Fruit fly (Drosophila melanogaster) whole organism, embryonic: ENCODE measurements around the gene CG32147.

Experiments
- Aef1 ChIP-seq: fragments of 200-800 bp; sonication (Bioruptor generic); IDR thresholded peaks from 3 replicates; pipeline ENCODE4 v1.3.6; 2022; ENCODE audit warnings: missing biosample characterization, missing genetic modification characterization
- CG1024 ChIP-seq: fragments of 200-800 bp; sonication (Bioruptor generic); IDR thresholded peaks from 2 replicates; pipeline ENCODE4 v1.3.6; 2022; ENCODE audit warnings: missing biosample characterization, missing genetic modification characterization
- CG10654 ChIP-seq: fragments of 200-800 bp; sonication (Bioruptor generic); optimal IDR thresholded peaks from 2 replicates; lab custom pipeline; 2016; ENCODE audit warnings: missing biosample characterization, missing genetic modification characterization
- CG12299 ChIP-seq: fragments of 200-800 bp; sonication (Bioruptor generic); optimal IDR thresholded peaks from 2 replicates; lab custom pipeline; 2018; ENCODE audit warnings: missing biosample characterization, mild to moderate bottlenecking, missing genetic modification characterization
- CG15269 ChIP-seq: fragments of 200-800 bp; sonication (Bioruptor generic); optimal IDR thresholded peaks from 2 replicates; lab custom pipeline; 2018; ENCODE audit warnings: missing biosample characterization, mild to moderate bottlenecking, missing genetic modification characterization, moderate library complexity
- CG15479 ChIP-seq: fragments of 200-800 bp; sonication (Bioruptor generic); optimal IDR thresholded peaks from 3 replicates; lab custom pipeline; 2019; ENCODE audit warnings: missing biosample characterization, mild to moderate bottlenecking, missing genetic modification characterization, moderate library complexity
- CG15514 ChIP-seq: fragments of 200-800 bp; sonication (Bioruptor generic); optimal IDR thresholded peaks from 3 replicates; lab custom pipeline; 2017; ENCODE audit warnings: missing biosample characterization, missing genetic modification characterization, mild to moderate bottlenecking, moderate library complexity, missing genetic modification reagents
- CG1832 ChIP-seq: fragments of 200-800 bp; sonication (Bioruptor generic); optimal IDR thresholded peaks from 2 replicates; lab custom pipeline; 2017; ENCODE audit warnings: missing biosample characterization, mild to moderate bottlenecking, missing genetic modification characterization, inconsistent platforms
- CG18599 ChIP-seq: fragments of 200-800 bp; sonication (Bioruptor generic); optimal IDR thresholded peaks from 3 replicates; lab custom pipeline; 2017; ENCODE audit warnings: missing biosample characterization, missing genetic modification characterization, mild to moderate bottlenecking, moderate library complexity, missing genetic modification reagents
- CG18619 ChIP-seq: fragments of 200-800 bp; sonication (Bioruptor generic); optimal IDR thresholded peaks from 3 replicates; lab custom pipeline; 2017; ENCODE audit warnings: missing biosample characterization, mild to moderate bottlenecking, missing genetic modification characterization
- CG32532 ChIP-seq: fragments of 200-800 bp; sonication (Bioruptor generic); IDR thresholded peaks from 2 replicates; pipeline ENCODE4 v1.3.6; 2022; ENCODE audit warnings: missing biosample characterization, missing genetic modification characterization
- CG3407 ChIP-seq: fragments of 200-800 bp; sonication (Bioruptor generic); optimal IDR thresholded peaks from 2 replicates; lab custom pipeline; 2018; ENCODE audit warnings: missing biosample characterization, mild to moderate bottlenecking, missing genetic modification characterization
- CG34422 ChIP-seq: fragments of 200-800 bp; sonication (Bioruptor generic); IDR thresholded peaks from 3 replicates; pipeline ENCODE4 v1.3.6; 2022; ENCODE audit warnings: missing biosample characterization, missing genetic modification characterization
- CG4617 ChIP-seq: fragments of 200-800 bp; sonication (Bioruptor generic); optimal IDR thresholded peaks from 3 replicates; lab custom pipeline; 2016; ENCODE audit warnings: missing biosample characterization, missing genetic modification characterization, borderline replicate concordance
- CG5953 ChIP-seq: fragments of 200-800 bp; sonication (Bioruptor generic); IDR thresholded peaks from 2 replicates; pipeline ENCODE4 v1.3.6; 2022; ENCODE audit warnings: missing biosample characterization, missing genetic modification characterization
- CG7839 ChIP-seq: fragments of 200-800 bp; sonication (Bioruptor generic); optimal IDR thresholded peaks from 3 replicates; lab custom pipeline; 2018; ENCODE audit warnings: missing biosample characterization, mild to moderate bottlenecking, missing genetic modification characterization, moderate library complexity
- E2f1 ChIP-seq: fragments of 200-800 bp; sonication (Bioruptor generic); IDR thresholded peaks from 2 replicates; pipeline ENCODE4 v1.3.6; 2022; ENCODE audit warnings: missing biosample characterization, missing genetic modification characterization
- Med ChIP-seq: fragments of 200-800 bp; sonication (Bioruptor generic); peaks from one replicate; lab custom pipeline; 2016; ENCODE audit warnings: missing biosample characterization, missing genetic modification characterization, mild to moderate bottlenecking, inconsistent platforms, moderate library complexity
- Myb ChIP-seq: fragments of 200-800 bp; sonication (Bioruptor generic); optimal IDR thresholded peaks from 2 replicates; lab custom pipeline; 2016; ENCODE audit warnings: missing biosample characterization, missing genetic modification characterization
- NC2β ChIP-seq: fragments of 200-800 bp; sonication (Bioruptor generic); optimal IDR thresholded peaks from 2 replicates; lab custom pipeline; 2016; ENCODE audit warnings: missing biosample characterization, missing genetic modification characterization
- Opbp ChIP-seq: fragments of 200-800 bp; sonication (Bioruptor generic); IDR thresholded peaks from 3 replicates; pipeline ENCODE4 v1.3.6; 2022; ENCODE audit warnings: missing biosample characterization, missing genetic modification characterization; ENCODE audit not compliant: partially characterized antibody
- Poxn ChIP-seq: fragments of 200-800 bp; sonication (Bioruptor generic); IDR thresholded peaks from 2 replicates; pipeline ENCODE4 v1.3.6; 2022; ENCODE audit warnings: missing biosample characterization, missing genetic modification characterization
- Spps ChIP-seq: fragments of 200-800 bp; sonication (Bioruptor generic); optimal IDR thresholded peaks from 2 replicates; lab custom pipeline; 2018; ENCODE audit warnings: missing biosample characterization, mild to moderate bottlenecking, missing genetic modification characterization
- Stat92E ChIP-seq, 3 experiments: fragments of >200 bp in 2 of 3; fragments of 200-800 bp in 1 of 3; sonication (Bioruptor generic) in 1 of 3; optimal IDR thresholded peaks; 2 replicates each; lab custom pipeline; 2017 to 2019; ENCODE audit warnings: missing biosample characterization in 3 of 3, missing genetic modification characterization in 3 of 3, mild to moderate bottlenecking in 1 of 3, moderate library complexity in 1 of 3
- aop ChIP-seq: fragments of 200-800 bp; sonication (Bioruptor generic); IDR thresholded peaks from 2 replicates; pipeline ENCODE4 v1.3.6; 2022; ENCODE audit warnings: missing biosample characterization, missing genetic modification characterization
- ase ChIP-seq: fragments of 200-800 bp; sonication (Bioruptor generic); IDR thresholded peaks from 3 replicates; pipeline ENCODE4 v1.3.6; 2022; ENCODE audit warnings: missing biosample characterization, missing genetic modification characterization
- ato ChIP-seq: fragments of 200-800 bp; sonication (Bioruptor generic); IDR thresholded peaks from 2 replicates; pipeline ENCODE4 v1.3.6; 2022; ENCODE audit warnings: missing biosample characterization, missing genetic modification characterization; ENCODE audit not compliant: partially characterized antibody
- br ChIP-seq: fragments of >200 bp; optimal IDR thresholded peaks from 2 replicates; lab custom pipeline; 2017
- btn ChIP-seq: fragments of 200-800 bp; sonication (Bioruptor generic); optimal IDR thresholded peaks from 2 replicates; lab custom pipeline; 2016; ENCODE audit warnings: missing biosample characterization, missing genetic modification characterization
- cas ChIP-seq: fragments of 200-800 bp; sonication (Bioruptor generic); IDR thresholded peaks from 2 replicates; pipeline ENCODE4 v1.3.6; 2022; ENCODE audit warnings: missing biosample characterization, missing genetic modification characterization
- cato ChIP-seq: fragments of 200-800 bp; sonication (Bioruptor generic); optimal IDR thresholded peaks from 2 replicates; lab custom pipeline; 2016; ENCODE audit warnings: missing biosample characterization, missing genetic modification characterization, borderline replicate concordance
- chinmo ChIP-seq: fragments of 200-800 bp; sonication (Bioruptor generic); IDR thresholded peaks from 4 replicates; pipeline ENCODE4 v1.3.6; 2022; ENCODE audit warnings: missing biosample characterization, missing genetic modification characterization; ENCODE audit not compliant: partially characterized antibody
- ci ChIP-seq: fragments of 200-800 bp; sonication (Bioruptor generic); IDR thresholded peaks from 3 replicates; pipeline ENCODE4 v1.3.6; 2022; ENCODE audit warnings: missing biosample characterization, missing genetic modification characterization
- gce ChIP-seq: fragments of 200-800 bp; sonication (Bioruptor generic); IDR thresholded peaks from 3 replicates; pipeline ENCODE4 v1.3.6; 2022; ENCODE audit warnings: missing biosample characterization, missing genetic modification characterization
- gsb-n ChIP-seq: fragments of 200-800 bp; sonication (Bioruptor generic); optimal IDR thresholded peaks from 3 replicates; lab custom pipeline; 2018; ENCODE audit warnings: missing biosample characterization, mild to moderate bottlenecking, missing genetic modification characterization
- gt ChIP-seq: fragments of 200-800 bp; sonication (Bioruptor generic); IDR thresholded peaks from 2 replicates; pipeline ENCODE4 v1.3.6; 2022; ENCODE audit warnings: missing biosample characterization, missing genetic modification characterization
- h ChIP-seq: fragments of >200 bp; optimal IDR thresholded peaks from 2 replicates; lab custom pipeline; 2017
- hth ChIP-seq: fragments of >200 bp; optimal IDR thresholded peaks from 2 replicates; lab custom pipeline; 2017; ENCODE audit warnings: inconsistent platforms
- maf-S ChIP-seq: fragments of 200-800 bp; sonication (Bioruptor generic); optimal IDR thresholded peaks from 2 replicates; lab custom pipeline; 2016; ENCODE audit warnings: missing biosample characterization, missing genetic modification characterization
- nmo ChIP-seq: fragments of 200-800 bp; sonication (Bioruptor generic); optimal IDR thresholded peaks from 2 replicates; lab custom pipeline; 2018; ENCODE audit warnings: missing biosample characterization, mild to moderate bottlenecking, missing genetic modification characterization, moderate library complexity
- peb ChIP-seq: fragments of 200-800 bp; sonication (Bioruptor generic); IDR thresholded peaks from 2 replicates; pipeline ENCODE4 v1.3.6; 2022; ENCODE audit warnings: missing biosample characterization, missing genetic modification characterization
- row ChIP-seq: fragments of 200-800 bp; sonication (Bioruptor generic); IDR thresholded peaks from 3 replicates; pipeline ENCODE4 v1.3.6; 2022; ENCODE audit warnings: missing biosample characterization, missing genetic modification characterization
- sens ChIP-seq: fragments of 200-800 bp; sonication (Bioruptor generic); peaks from one replicate; lab custom pipeline; 2016; ENCODE audit warnings: missing biosample characterization, missing genetic modification characterization
- shn ChIP-seq: fragments of 200-800 bp; sonication (Bioruptor generic); optimal IDR thresholded peaks from 3 replicates; lab custom pipeline; 2016; ENCODE audit warnings: missing biosample characterization, missing genetic modification characterization
- slou ChIP-seq: fragments of 200-800 bp; sonication (Bioruptor generic); optimal IDR thresholded peaks from 3 replicates; lab custom pipeline; 2016; ENCODE audit warnings: missing biosample characterization, missing genetic modification characterization
- sr ChIP-seq: fragments of 200-800 bp; sonication (Bioruptor generic); IDR thresholded peaks from 3 replicates; pipeline ENCODE4 v1.3.6; 2022; ENCODE audit warnings: missing biosample characterization, missing genetic modification characterization
- wek ChIP-seq: fragments of 200-800 bp; sonication (Bioruptor generic); optimal IDR thresholded peaks from 3 replicates; lab custom pipeline; 2018; ENCODE audit warnings: missing biosample characterization, mild to moderate bottlenecking, missing genetic modification characterization, moderate library complexity

CG32147 gene

DNA sequence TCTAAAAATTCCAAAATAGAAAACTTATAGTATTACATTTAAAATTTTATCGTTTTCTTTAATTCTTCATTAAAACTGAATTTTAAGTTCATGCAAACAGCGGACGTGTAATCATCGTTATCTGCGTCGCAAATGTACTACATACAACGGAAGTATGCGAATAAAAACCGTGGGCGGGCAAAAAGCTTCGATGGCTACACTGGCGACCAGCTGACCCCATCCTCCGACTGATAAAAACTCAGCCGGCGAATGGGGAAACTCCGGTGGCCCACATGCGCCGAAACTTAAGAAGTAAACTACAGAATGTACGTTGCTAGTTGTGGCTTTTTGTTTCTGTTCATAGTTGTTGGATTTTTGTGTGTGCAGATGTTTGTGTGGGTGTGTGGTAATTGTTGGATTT, 6.1 kb downstream of the CG32147 start:
- peak; percentile 65 for TF ChIP-seq sens (GFP tag; lab: Kevin White, UChicago)
- TF ChIP-seq Med (GFP tag; lab: Kevin White, UChicago): peak; percentile 27
- no peak for TF ChIP-seq chinmo (GFP tag; lab: Robert Waterston, UW)

DNA sequence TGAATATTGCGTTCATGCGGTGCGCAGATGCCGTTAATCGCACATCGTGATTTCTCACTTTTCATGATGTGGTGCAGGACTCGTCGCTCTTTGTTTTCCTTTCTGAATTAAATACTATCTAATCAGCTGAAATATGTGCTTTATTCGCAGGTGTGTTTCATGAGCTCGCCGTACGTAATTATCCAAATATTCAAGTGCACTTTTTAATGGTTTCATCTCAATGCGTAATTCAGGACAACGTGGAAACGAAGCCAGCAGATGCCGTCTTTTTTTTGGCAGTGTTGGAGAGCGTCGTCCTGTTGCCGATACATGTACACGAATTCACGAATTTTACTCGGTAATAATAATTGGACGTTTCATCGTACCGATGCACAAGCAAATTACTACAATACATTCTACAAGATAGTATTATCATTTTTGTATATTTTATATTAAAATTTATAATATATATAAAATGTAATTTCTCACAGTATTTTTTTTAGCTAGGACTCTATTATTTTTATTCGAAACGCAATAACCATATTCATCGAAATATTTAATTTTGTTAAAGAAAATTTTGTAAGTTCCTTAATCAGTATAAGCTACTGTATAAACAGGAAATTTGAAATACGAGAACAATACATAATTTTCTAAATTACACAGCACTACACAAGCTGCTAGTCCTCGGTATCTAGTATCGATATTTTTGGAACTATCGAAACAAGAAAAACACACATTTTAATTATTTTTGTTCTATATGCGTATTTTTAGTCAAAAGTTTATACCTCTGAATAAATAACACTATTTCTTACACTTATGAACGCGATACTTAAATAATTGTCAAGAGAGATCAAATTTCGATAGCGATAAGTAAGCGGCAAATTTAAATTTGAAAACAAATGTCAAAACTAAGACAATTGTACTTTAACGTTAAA, 6.9 kb downstream of the CG32147 start, which contains the start of gene CG12316:
CG12316 (minus strand) TSS at position 276 of the 914 bp plus-strand sequence.
- peak; percentile 69 for TF ChIP-seq CG34422 (GFP tag; lab: Robert Waterston, UW)
- TF ChIP-seq gsb-n (tag; lab: Kevin White, UChicago): peak; percentile 92
- peak; percentile 85 for TF ChIP-seq CG3407 (GFP tag; lab: Kevin White, UChicago)
- peak; percentile 36; the same call in 1 of the 2 replicates for TF ChIP-seq ato (GFP tag; lab: Robert Waterston, UW)
- peak; percentile 9 for TF ChIP-seq slou (GFP tag; lab: Kevin White, UChicago)
- peak; percentile 92 for TF ChIP-seq nmo (GFP tag; lab: Kevin White, UChicago)
- 0 out of 2 replicates have a peak, but pooled peaks have one; percentile 19 for TF ChIP-seq cas (GFP tag; lab: Robert Waterston, UW)
- peak; percentile 76 for TF ChIP-seq CG5953 (GFP tag; lab: Robert Waterston, UW)
- TF ChIP-seq CG1832 (GFP tag; lab: Kevin White, UChicago): no peak
- peak; percentile 92 for TF ChIP-seq CG18619 (GFP tag; lab: Kevin White, UChicago)
- peak; percentile 73 for TF ChIP-seq CG32532 (GFP tag; lab: Robert Waterston, UW)
- TF ChIP-seq gce (GFP tag; lab: Robert Waterston, UW): peak; percentile 36; the same call in 2 of the 3 replicates
- TF ChIP-seq Spps (tag; lab: Kevin White, UChicago): peak; percentile 93
- peak; percentile 77 for TF ChIP-seq E2f1 (GFP tag; lab: Robert Waterston, UW)
- peak; percentile 71 for TF ChIP-seq CG4617 (GFP tag; lab: Kevin White, UChicago)
- 0 out of 2 replicates have a peak, but pooled peaks have one; percentile 51 for TF ChIP-seq aop (GFP tag; lab: Robert Waterston, UW)
- TF ChIP-seq maf-S (GFP tag; lab: Kevin White, UChicago): peak; percentile 89
- peak; percentile 93 for TF ChIP-seq shn (GFP tag; lab: Kevin White, UChicago)
- peak in 1 of 3 experiments; percentile 23 for TF ChIP-seq Stat92E (GFP tag; optimal IDR thresholded peaks at IDR 0.05; lab: Kevin White, UChicago)
- TF ChIP-seq gt (GFP tag; lab: Robert Waterston, UW): no peak
- peak; percentile 83 for TF ChIP-seq NC2β
- no peak for TF ChIP-seq br (lab: Kevin White, UChicago)
- peak; percentile 92 for TF ChIP-seq CG15269
- peak; percentile 30 for TF ChIP-seq CG15479 (GFP tag; lab: Kevin White, UChicago)
- 0 out of 2 replicates have a peak, but pooled peaks have one; percentile 24 for TF ChIP-seq Poxn (GFP tag; lab: Robert Waterston, UW)
- TF ChIP-seq h (lab: Kevin White, UChicago): no peak
- TF ChIP-seq wek (GFP tag; lab: Kevin White, UChicago): peak; percentile 86
- peak; percentile 96 for TF ChIP-seq row (GFP tag; lab: Robert Waterston, UW)
- TF ChIP-seq Opbp: peak; percentile 73; the same call in 2 of the 3 replicates
- peak; percentile 71 for TF ChIP-seq peb (GFP tag; lab: Robert Waterston, UW)
- TF ChIP-seq CG18599 (GFP tag; lab: Kevin White, UChicago): peak; percentile 96
- peak; percentile 94 for TF ChIP-seq CG12299 (tag; lab: Kevin White, UChicago)
- TF ChIP-seq cato (GFP tag; lab: Kevin White, UChicago): peak; percentile 77
- TF ChIP-seq hth (lab: Kevin White, UChicago): no peak
- TF ChIP-seq ase (GFP tag; lab: Robert Waterston, UW): peak; percentile 43; the same call in 2 of the 3 replicates
- peak; percentile 82 for TF ChIP-seq CG1024 (GFP tag; lab: Robert Waterston, UW)
- TF ChIP-seq CG10654 (GFP tag; lab: Kevin White, UChicago): peak; percentile 89
- peak; percentile 87 for TF ChIP-seq CG15514
- peak; percentile 46; the same call in 1 of the 3 replicates for TF ChIP-seq sr
- TF ChIP-seq Aef1: peak; percentile 47; the same call in 1 of the 3 replicates
- TF ChIP-seq btn (GFP tag; lab: Kevin White, UChicago): peak; percentile 87
- peak; percentile 77 for TF ChIP-seq Myb
- peak; percentile 92 for TF ChIP-seq CG7839
- peak; percentile 93 for TF ChIP-seq ci
